Comparison of ENCODE assay signal across 2 fruit fly cellular contexts in the genomic region with DNA sequence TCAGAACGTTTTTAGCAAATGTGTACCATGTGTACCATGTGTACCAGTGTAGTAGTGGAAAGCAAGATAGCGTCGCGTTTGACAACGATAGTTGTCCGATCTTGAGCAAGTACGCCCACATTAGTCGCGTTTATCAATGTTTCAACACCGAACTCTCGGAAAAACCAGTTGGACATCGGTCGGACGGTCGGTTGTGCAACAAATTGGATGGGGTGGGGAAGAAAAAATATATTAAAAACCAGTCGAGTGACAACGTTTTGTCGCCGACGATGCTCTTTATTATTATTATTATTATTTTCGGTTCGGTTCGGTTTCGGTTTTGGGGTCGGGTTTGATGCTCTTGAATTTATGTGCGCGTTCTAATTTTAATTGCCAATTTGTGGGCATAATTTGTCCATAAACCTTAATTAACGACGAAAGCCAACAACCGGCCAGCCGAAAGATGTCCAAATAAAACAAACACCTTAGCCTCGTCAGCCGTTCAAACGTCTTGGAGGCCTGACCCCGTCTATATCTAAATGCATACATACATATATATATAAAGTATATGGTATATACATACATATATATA.
TF ChIP-seq lines count a peak whose summit lies in the region.

No protein-coding gene starts in this region.

- TF ChIP-seq CTCF in whole organism, embryonic (GFP tag; optimal IDR thresholded peaks at IDR 0.05; lab: Kevin White, UChicago) = no peak

TF ChIP-seq in whole organism, embryonic, 481 proteins besides CTCF, POLR2A, EP300 and RAD21 (continues in another document):
- TF ChIP-seq emc (GFP tag; optimal IDR thresholded peaks at IDR 0.05; lab: Kevin White, UChicago) = no peak
- TF ChIP-seq Vsx1 (GFP tag; optimal IDR thresholded peaks at IDR 0.05; lab: Kevin White, UChicago) = no peak
- no peak for TF ChIP-seq slou (GFP tag; optimal IDR thresholded peaks at IDR 0.05; lab: Kevin White, UChicago)
- TF ChIP-seq ranshi (GFP tag; IDR thresholded peaks at IDR 0.05; lab: Robert Waterston, UW) = no peak
- TF ChIP-seq CG11723 (GFP tag; optimal IDR thresholded peaks at IDR 0.05; lab: Kevin White, UChicago) = no peak
- no peak for TF ChIP-seq CG12299 (tag; optimal IDR thresholded peaks at IDR 0.05; lab: Kevin White, UChicago)
- TF ChIP-seq B-H2 (GFP tag; optimal IDR thresholded peaks at IDR 0.05; lab: Kevin White, UChicago) = no peak
- no peak for TF ChIP-seq Stat92E (GFP tag; optimal IDR thresholded peaks at IDR 0.05; lab: Kevin White, UChicago)
- no peak for TF ChIP-seq CG5180 (GFP tag; optimal IDR thresholded peaks at IDR 0.05; lab: Kevin White, UChicago)
- TF ChIP-seq TFAM (GFP tag; optimal IDR thresholded peaks at IDR 0.05; lab: Kevin White, UChicago) = no peak
- TF ChIP-seq Rx (GFP tag; IDR thresholded peaks at IDR 0.05; lab: Robert Waterston, UW) = no peak
- no peak for TF ChIP-seq Lim3 (GFP tag; IDR thresholded peaks at IDR 0.05; lab: Robert Waterston, UW)
- no peak for TF ChIP-seq CG4730 (GFP tag; IDR thresholded peaks at IDR 0.05; lab: Robert Waterston, UW)
- TF ChIP-seq CG3163 (GFP tag; optimal IDR thresholded peaks at IDR 0.05; lab: Kevin White, UChicago) = no peak
- no peak for TF ChIP-seq gem (tag; optimal IDR thresholded peaks at IDR 0.05; lab: Kevin White, UChicago)
- no peak for TF ChIP-seq peb (GFP tag; IDR thresholded peaks at IDR 0.05; lab: Robert Waterston, UW)
- no peak for TF ChIP-seq CG12769 (tag; optimal IDR thresholded peaks at IDR 0.05; lab: Kevin White, UChicago)
- TF ChIP-seq CG11695 (GFP tag; IDR thresholded peaks at IDR 0.05; lab: Robert Waterston, UW) = no peak
- TF ChIP-seq al (GFP tag; IDR thresholded peaks at IDR 0.05; lab: Robert Waterston, UW) = no peak
- peak; percentile 69; the same call in 1 of the 2 replicates for TF ChIP-seq Awh (GFP tag; IDR thresholded peaks at IDR 0.05; lab: Robert Waterston, UW)
- TF ChIP-seq bigmax (GFP tag; optimal IDR thresholded peaks at IDR 0.05; lab: Kevin White, UChicago) = no peak
- peak; percentile 96 for TF ChIP-seq abd-A (tag; optimal IDR thresholded peaks at IDR 0.05; lab: Kevin White, UChicago)
- TF ChIP-seq CG7745 (tag; optimal IDR thresholded peaks at IDR 0.05; lab: Kevin White, UChicago) = peak; percentile 24
- TF ChIP-seq sr (GFP tag; IDR thresholded peaks at IDR 0.05; lab: Robert Waterston, UW) = 0 out of 3 replicates have a peak, but pooled peaks have one; percentile 7
- TF ChIP-seq Pdp1 (GFP tag; optimal IDR thresholded peaks at IDR 0.05; lab: Kevin White, UChicago) = peak in 1 of 2 experiments; percentile 53
- no peak for TF ChIP-seq br (optimal IDR thresholded peaks at IDR 0.05; lab: Kevin White, UChicago)
- TF ChIP-seq ham (GFP tag; IDR thresholded peaks at IDR 0.05; lab: Robert Waterston, UW) = no peak
- TF ChIP-seq Deaf1 (tag; optimal IDR thresholded peaks at IDR 0.05; lab: Kevin White, UChicago) = peak; percentile 54
- no peak for TF ChIP-seq zen (tag; optimal IDR thresholded peaks at IDR 0.05; lab: Kevin White, UChicago)
- TF ChIP-seq CG30403 (GFP tag; optimal IDR thresholded peaks at IDR 0.05; lab: Kevin White, UChicago) = no peak
- no peak for TF ChIP-seq Neu2 (GFP tag; optimal IDR thresholded peaks at IDR 0.05; lab: Kevin White, UChicago; ENCODE audit: borderline replicate concordance)
- no peak for TF ChIP-seq ems (GFP tag; optimal IDR thresholded peaks at IDR 0.05; lab: Kevin White, UChicago)
- peak; percentile 49 for TF ChIP-seq run (tag; optimal IDR thresholded peaks at IDR 0.05; lab: Kevin White, UChicago)
- no peak for TF ChIP-seq CG15696 (tag; optimal IDR thresholded peaks at IDR 0.05; lab: Kevin White, UChicago)
- TF ChIP-seq chinmo (GFP tag; IDR thresholded peaks at IDR 0.05; lab: Robert Waterston, UW; ENCODE audit: partially characterized antibody) = 0 out of 4 replicates have a peak, but pooled peaks have one; percentile 73
- TF ChIP-seq Ravus (GFP tag; IDR thresholded peaks at IDR 0.05; lab: Robert Waterston, UW) = no peak
- TF ChIP-seq CG17802 (tag; optimal IDR thresholded peaks at IDR 0.05; lab: Kevin White, UChicago) = no peak
- TF ChIP-seq C15 (GFP tag; IDR thresholded peaks at IDR 0.05; lab: Robert Waterston, UW) = no peak
- peak; percentile 55 for TF ChIP-seq twi (tag; optimal IDR thresholded peaks at IDR 0.05; lab: Kevin White, UChicago)
- no peak for TF ChIP-seq Antp (GFP tag; optimal IDR thresholded peaks at IDR 0.05; lab: Kevin White, UChicago)
- no peak for TF ChIP-seq crc (GFP tag; optimal IDR thresholded peaks at IDR 0.05; lab: Kevin White, UChicago)
- TF ChIP-seq ap (GFP tag; IDR thresholded peaks at IDR 0.05; lab: Robert Waterston, UW) = no peak
- no peak for TF ChIP-seq Sry-β (GFP tag; optimal IDR thresholded peaks at IDR 0.05; lab: Kevin White, UChicago)
- no peak for TF ChIP-seq Elba2 (GFP tag; optimal IDR thresholded peaks at IDR 0.05; lab: Kevin White, UChicago)

TF ChIP-seq in whole organism, pupa, 21 proteins besides CTCF, POLR2A, EP300 and RAD21:
- TF ChIP-seq CG4496 (GFP tag; IDR thresholded peaks at IDR 0.05; lab: Robert Waterston, UW) (0 out of 3 replicates have a peak, but pooled peaks have one; percentile 10), CG13204 (GFP tag; optimal IDR thresholded peaks at IDR 0.05; lab: Kevin White, UChicago) (no peak)
